Worm (Caenorhabditis elegans) whole organism, L3 larva: ENCODE results near the gene nlp-9.

Source experiments
- R02D3.7 ChIP-seq: fragments of 150-350 bp; optimal IDR thresholded peaks from 2 replicates; lab custom pipeline; 2014; ENCODE audit warnings: missing biosample characterization, missing genetic modification characterization
- ZK546.5 ChIP-seq: sonication (generic microtip); optimal IDR thresholded peaks from 2 replicates; lab custom pipeline; 2017; ENCODE audit warnings: missing biosample characterization, missing genetic modification characterization
- aly-2 ChIP-seq: fragments of 150-350 bp; optimal IDR thresholded peaks from 2 replicates; lab custom pipeline; 2014; ENCODE audit warnings: missing biosample characterization, missing genetic modification characterization
- ama-1 ChIP-seq: fragments of 150-350 bp; optimal IDR thresholded peaks from 2 replicates; lab custom pipeline; 2018
- ceh-28 ChIP-seq: fragments of 150-350 bp; optimal IDR thresholded peaks from 2 replicates; lab custom pipeline; 2014; ENCODE audit warnings: missing biosample characterization, missing genetic modification reagents, missing genetic modification characterization
- ceh-82 ChIP-seq: fragments of 150-350 bp; optimal IDR thresholded peaks from 2 replicates; lab custom pipeline; 2014; ENCODE audit warnings: missing biosample characterization, missing genetic modification characterization
- ceh-9 ChIP-seq: sonication (generic microtip); optimal IDR thresholded peaks from 2 replicates; lab custom pipeline; 2018; ENCODE audit warnings: missing biosample characterization, missing genetic modification characterization
- egl-27 ChIP-seq: sonication (generic microtip); optimal IDR thresholded peaks from 4 replicates; lab custom pipeline; 2017; ENCODE audit warnings: missing biosample characterization, missing genetic modification reagents, missing genetic modification characterization
- egl-5 ChIP-seq: fragments of 150-350 bp; optimal IDR thresholded peaks from 2 replicates; lab custom pipeline; 2017; ENCODE audit warnings: missing biosample characterization, missing genetic modification reagents, missing genetic modification characterization, inconsistent platforms
- elt-1 ChIP-seq: fragments of 150-350 bp; optimal IDR thresholded peaks from 2 replicates; lab custom pipeline; 2014; ENCODE audit warnings: missing biosample characterization, missing genetic modification characterization
- elt-2 ChIP-seq: sonication (generic microtip); optimal IDR thresholded peaks from 2 replicates; lab custom pipeline; 2016; ENCODE audit warnings: missing genetic modification reagents, mild to moderate bottlenecking, missing genetic modification characterization, missing compliant biosample characterization
- elt-3 ChIP-seq, 3 experiments: fragments of 150-350 bp in 1 of 3; sonication (generic microtip) in 2 of 3; optimal IDR thresholded peaks; 2 replicates in 2 of 3; 4 replicates in 1 of 3; lab custom pipeline; 2014 to 2017; ENCODE audit warnings: missing biosample characterization in 3 of 3, missing genetic modification characterization in 3 of 3
- eor-1 ChIP-seq, 2 experiments: fragments of 150-350 bp; optimal IDR thresholded peaks; 2 replicates each; lab custom pipeline; 2014 to 2018; ENCODE audit warnings: missing biosample characterization in 2 of 2, missing genetic modification characterization in 2 of 2
- fkh-10 ChIP-seq: sonication (generic microtip); optimal IDR thresholded peaks from 2 replicates; lab custom pipeline; 2017; ENCODE audit warnings: missing biosample characterization, missing genetic modification reagents, missing genetic modification characterization
- fkh-2 ChIP-seq: fragments of 150-350 bp; optimal IDR thresholded peaks from 2 replicates; lab custom pipeline; 2014; ENCODE audit warnings: missing biosample characterization, missing genetic modification reagents, missing genetic modification characterization
- fos-1 ChIP-seq: fragments of 150-350 bp; optimal IDR thresholded peaks from 2 replicates; lab custom pipeline; 2014; ENCODE audit warnings: missing biosample characterization, missing genetic modification characterization
- hmg-11 ChIP-seq: sonication (generic microtip); optimal IDR thresholded peaks from 2 replicates; lab custom pipeline; 2016; ENCODE audit warnings: missing genetic modification characterization, missing compliant biosample characterization
- jun-1 ChIP-seq: fragments of 150-350 bp; optimal IDR thresholded peaks from 2 replicates; lab custom pipeline; 2014; ENCODE audit warnings: missing biosample characterization, missing genetic modification reagents, missing genetic modification characterization
- lin-15B ChIP-seq: fragments of 150-350 bp; optimal IDR thresholded peaks from 2 replicates; lab custom pipeline; 2014; ENCODE audit warnings: missing biosample characterization, missing genetic modification characterization
- lin-39 ChIP-seq: fragments of 150-350 bp; optimal IDR thresholded peaks from 2 replicates; lab custom pipeline; 2018; ENCODE audit warnings: missing biosample characterization, missing genetic modification reagents, missing genetic modification characterization
- mdl-1 ChIP-seq: fragments of 150-350 bp; optimal IDR thresholded peaks from 2 replicates; lab custom pipeline; 2014; ENCODE audit warnings: missing biosample characterization, missing genetic modification characterization
- mml-1 ChIP-seq: fragments of 150-350 bp; sonication (generic microtip); optimal IDR thresholded peaks from 3 replicates; lab custom pipeline; 2014; ENCODE audit warnings: missing biosample characterization, missing genetic modification characterization
- nfya-1 ChIP-seq: sonication (generic microtip); optimal IDR thresholded peaks from 2 replicates; lab custom pipeline; 2017; ENCODE audit warnings: missing genetic modification characterization, mild to moderate bottlenecking, missing compliant biosample characterization, antibody characterized with exemption, moderate library complexity; ENCODE audit not compliant: insufficient read depth
- nhr-11 ChIP-seq: fragments of 150-350 bp; optimal IDR thresholded peaks from 2 replicates; lab custom pipeline; 2014; ENCODE audit warnings: missing biosample characterization, missing genetic modification characterization
- nhr-12 ChIP-seq: fragments of 150-350 bp; optimal IDR thresholded peaks from 2 replicates; lab custom pipeline; 2014; ENCODE audit warnings: missing biosample characterization, missing genetic modification characterization
- nhr-23 ChIP-seq: fragments of 150-350 bp; optimal IDR thresholded peaks from 2 replicates; lab custom pipeline; 2014; ENCODE audit warnings: missing biosample characterization, missing genetic modification reagents, missing genetic modification characterization
- nhr-237 ChIP-seq: fragments of 150-350 bp; optimal IDR thresholded peaks from 2 replicates; lab custom pipeline; 2014; ENCODE audit warnings: missing biosample characterization, missing genetic modification characterization
- nhr-25 ChIP-seq: sonication (generic microtip); optimal IDR thresholded peaks from 2 replicates; lab custom pipeline; 2017; ENCODE audit warnings: missing biosample characterization, missing genetic modification characterization
- nhr-28 ChIP-seq: fragments of 150-350 bp; optimal IDR thresholded peaks from 2 replicates; lab custom pipeline; 2014; ENCODE audit warnings: missing biosample characterization, missing genetic modification characterization
- nhr-43 ChIP-seq: sonication (generic microtip); optimal IDR thresholded peaks from 2 replicates; lab custom pipeline; 2016; ENCODE audit warnings: mild to moderate bottlenecking, missing genetic modification characterization, missing compliant biosample characterization; ENCODE audit not compliant: poor library complexity, severe bottlenecking
- nhr-67 ChIP-seq: fragments of 150-350 bp; optimal IDR thresholded peaks from 2 replicates; lab custom pipeline; 2014; ENCODE audit warnings: missing biosample characterization, missing genetic modification characterization
- nhr-76 ChIP-seq: fragments of 150-350 bp; sonication (generic microtip); optimal IDR thresholded peaks from 5 replicates; lab custom pipeline; 2014; ENCODE audit warnings: missing biosample characterization, missing genetic modification characterization
- nhr-77 ChIP-seq: fragments of 150-350 bp; optimal IDR thresholded peaks from 2 replicates; lab custom pipeline; 2014; ENCODE audit warnings: missing biosample characterization, missing genetic modification characterization
- pha-4 ChIP-seq: fragments of 150-350 bp; optimal IDR thresholded peaks from 2 replicates; lab custom pipeline; 2014; ENCODE audit warnings: missing biosample characterization, missing genetic modification reagents, missing genetic modification characterization
- pqm-1 ChIP-seq: fragments of 150-350 bp; optimal IDR thresholded peaks from 2 replicates; lab custom pipeline; 2017; ENCODE audit warnings: missing biosample characterization, missing genetic modification characterization, inconsistent platforms
- snpc-4 ChIP-seq: fragments of 150-350 bp; optimal IDR thresholded peaks from 2 replicates; lab custom pipeline; 2014; ENCODE audit warnings: missing biosample characterization, missing genetic modification characterization
- tbx-2 ChIP-seq: sonication (generic microtip); optimal IDR thresholded peaks from 2 replicates; lab custom pipeline; 2016; ENCODE audit warnings: mild to moderate bottlenecking, missing genetic modification characterization, missing compliant biosample characterization
- unc-39 ChIP-seq: sonication (generic microtip); optimal IDR thresholded peaks from 4 replicates; lab custom pipeline; 2017; ENCODE audit warnings: missing biosample characterization, missing genetic modification characterization
- zag-1 ChIP-seq: fragments of 150-350 bp; optimal IDR thresholded peaks from 2 replicates; lab custom pipeline; 2014; ENCODE audit warnings: missing biosample characterization, missing genetic modification characterization
- ztf-4 ChIP-seq: fragments of 150-350 bp; optimal IDR thresholded peaks from 2 replicates; lab custom pipeline; 2014; ENCODE audit warnings: missing biosample characterization, missing genetic modification characterization

The nlp-9 gene

DNA sequence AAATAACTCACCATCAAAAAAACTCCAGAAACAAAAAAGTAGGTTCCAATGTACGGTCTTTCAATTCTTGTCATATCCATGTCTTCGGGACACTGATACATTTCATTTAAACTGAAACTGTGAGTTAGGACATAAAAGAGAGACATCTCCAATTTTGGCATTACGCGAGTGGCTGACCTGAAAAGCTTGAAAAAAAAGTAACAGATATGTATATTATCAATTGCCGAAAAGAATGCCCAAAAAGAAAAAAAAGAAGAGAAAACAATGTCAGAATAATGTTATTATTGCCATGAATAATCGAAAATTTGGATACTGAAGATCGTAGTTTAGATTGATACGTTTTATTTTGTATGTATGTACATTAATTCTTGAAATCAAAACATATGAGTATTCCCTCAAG lies 37.0 kb downstream of the nlp-9 start, which contains the start of gene srt-14:
Gene srt-14, minus strand, starts transcription at position 101 of the 400 bp plus-strand sequence.
- TF ChIP-seq nfya-1 (tag; lab: Kevin White, UChicago) (no peak), nhr-237 (tag; lab: Kevin White, UChicago) (no peak), nhr-28 (tag; lab: Kevin White, UChicago) (no peak), nhr-11 (tag; lab: Kevin White, UChicago) (no peak), jun-1 (tag; lab: Kevin White, UChicago) (no peak), mml-1 (tag; lab: Kevin White, UChicago) (no peak), nhr-12 (tag; lab: Kevin White, UChicago) (no peak), R02D3.7 (tag; lab: Kevin White, UChicago) (no peak), ama-1 (no peak), mdl-1 (tag; lab: Kevin White, UChicago) (no peak), zag-1 (tag; lab: Kevin White, UChicago) (no peak)

ce11 chrV:4260090-4260489 lies 40.6 kb downstream of the nlp-9 start, which contains the start of gene srt-3:
srt-3 (minus strand) TSS chrV:4260190.
- TF ChIP-seq mml-1 (tag; lab: Kevin White, UChicago), result no peak
- no peak for TF ChIP-seq nhr-23 (tag; lab: Kevin White, UChicago)
- TF ChIP-seq tbx-2 (tag; lab: Kevin White, UChicago), result no peak
- TF ChIP-seq pha-4 (tag; lab: Kevin White, UChicago), result no peak
- TF ChIP-seq lin-15B, result no peak
- no peak for TF ChIP-seq nhr-25 (tag; lab: Kevin White, UChicago)
- no peak for TF ChIP-seq mdl-1 (tag; lab: Kevin White, UChicago)
- TF ChIP-seq ceh-9 (tag; lab: Kevin White, UChicago), result no peak
- no peak for TF ChIP-seq elt-2 (tag; lab: Kevin White, UChicago)
- TF ChIP-seq ceh-28 (tag; lab: Kevin White, UChicago), result no peak
- TF ChIP-seq nhr-67 (tag; lab: Kevin White, UChicago), result no peak
- TF ChIP-seq nhr-43 (tag; lab: Kevin White, UChicago), result no peak
- TF ChIP-seq nhr-237 (tag; lab: Kevin White, UChicago), result no peak
- TF ChIP-seq snpc-4 (tag; lab: Kevin White, UChicago), result no peak
- TF ChIP-seq nfya-1 (tag; lab: Kevin White, UChicago), result no peak
- no peak for TF ChIP-seq elt-3 (tag; optimal IDR thresholded peaks at IDR 0.05; lab: Kevin White, UChicago)

DNA sequence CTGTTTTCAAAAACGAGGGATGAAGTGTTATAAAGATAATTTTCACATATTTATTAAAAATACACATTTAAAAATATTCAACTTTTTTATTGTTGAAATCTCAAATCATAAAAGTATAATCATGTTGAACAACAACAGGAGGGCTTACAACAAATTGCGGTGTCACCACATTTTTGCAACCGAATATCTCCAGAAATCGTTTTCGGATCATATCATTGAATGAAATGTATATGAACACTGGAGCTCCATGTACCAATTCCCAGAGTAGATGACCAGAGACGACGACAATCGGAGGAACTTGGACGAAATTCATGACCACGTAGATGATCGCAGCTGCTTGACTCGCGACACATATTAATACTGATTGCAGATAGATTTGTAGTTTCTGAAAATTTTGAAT lies 41.9 kb downstream of the nlp-9 start:
- TF ChIP-seq nhr-77 (no peak), ceh-28 (tag; lab: Kevin White, UChicago) (no peak), nhr-25 (tag; lab: Kevin White, UChicago) (no peak), lin-15B (no peak), fkh-2 (tag; lab: Kevin White, UChicago) (no peak), fos-1 (tag; lab: Kevin White, UChicago) (no peak), elt-1 (no peak), lin-39 (tag; lab: Kevin White, UChicago) (no peak), fkh-10 (GFP tag; lab: Kevin White, UChicago) (no peak), nhr-237 (tag; lab: Kevin White, UChicago) (no peak), nhr-76 (tag; lab: Kevin White, UChicago) (no peak), zag-1 (tag; lab: Kevin White, UChicago) (no peak), egl-27 (tag; lab: Kevin White, UChicago) (no peak), aly-2 (tag; lab: Kevin White, UChicago) (no peak), mdl-1 (tag; lab: Kevin White, UChicago) (no peak), ztf-4 (tag; lab: Kevin White, UChicago) (no peak), nhr-28 (tag; lab: Kevin White, UChicago) (no peak), jun-1 (tag; lab: Kevin White, UChicago) (no peak), ceh-9 (tag; lab: Kevin White, UChicago) (no peak), eor-1 (tag; optimal IDR thresholded peaks at IDR 0.05; lab: Kevin White, UChicago) (no peak)

DNA sequence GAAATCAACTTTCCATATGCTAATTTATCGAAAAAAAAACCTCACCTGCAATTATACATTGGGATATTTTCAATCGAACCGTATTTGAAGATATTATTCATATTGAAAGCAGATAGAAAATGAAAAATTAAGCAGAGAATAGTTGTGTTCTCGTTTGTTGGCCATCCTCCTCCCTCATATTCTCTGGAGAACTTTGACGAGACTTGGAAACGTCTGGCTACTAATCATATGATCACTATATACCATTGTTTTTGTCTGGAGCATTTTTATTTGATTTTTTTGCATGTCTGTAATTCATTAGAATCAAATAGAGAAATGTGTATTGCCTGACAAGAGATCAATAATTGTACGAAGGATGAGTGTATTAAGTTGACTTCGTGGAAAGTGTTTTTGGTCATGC lies 45.1 kb downstream of the nlp-9 start, which contains the start of gene srt-35:
Gene srt-35, minus strand, starts transcription at position 101 of the 400 bp plus-strand sequence.
- TF ChIP-seq nhr-43 (tag; lab: Kevin White, UChicago) (no peak), lin-15B (no peak), ceh-82 (tag; lab: Kevin White, UChicago) (no peak), ceh-9 (tag; lab: Kevin White, UChicago) (no peak), eor-1 (tag; optimal IDR thresholded peaks at IDR 0.05; lab: Kevin White, UChicago) (no peak), unc-39 (tag; lab: Kevin White, UChicago) (no peak), nhr-77 (no peak), fkh-10 (GFP tag; lab: Kevin White, UChicago) (no peak), lin-39 (tag; lab: Kevin White, UChicago) (no peak), ZK546.5 (tag; lab: Kevin White, UChicago) (no peak), hmg-11 (tag; lab: Kevin White, UChicago) (no peak), nhr-237 (tag; lab: Kevin White, UChicago) (no peak), jun-1 (tag; lab: Kevin White, UChicago) (no peak), pha-4 (tag; lab: Kevin White, UChicago) (no peak), egl-5 (no peak), pqm-1 (tag; lab: Kevin White, UChicago) (no peak), ama-1 (no peak)
